Fruit fly (Drosophila melanogaster) whole organism: Measurements from ENCODE around the gene CG10098.
A peak's percentile ranks its signal among the peaks of the same experiment; 100 is the strongest.

Experiments
- CG8478 ChIP-seq: fragments of >200 bp; optimal IDR thresholded peaks from 2 replicates; lab custom pipeline; 2018; ENCODE audit warnings: inconsistent platforms
- Dll ChIP-seq: fragments of >200 bp; optimal IDR thresholded peaks from 2 replicates; lab custom pipeline; 2017
- EcR ChIP-seq, 2 experiments: fragments of >200 bp; optimal IDR thresholded peaks; 2 replicates each; lab custom pipeline; 2017; ENCODE audit warnings: missing biosample characterization in 2 of 2, missing genetic modification characterization in 2 of 2, missing genetic modification reagents in 2 of 2
- pan ChIP-seq: fragments of >200 bp; optimal IDR thresholded peaks from 2 replicates; lab custom pipeline; 2017
- psq ChIP-seq: fragments of >200 bp; optimal IDR thresholded peaks from 2 replicates; lab custom pipeline; 2017
- usp ChIP-seq: fragments of >200 bp; optimal IDR thresholded peaks from 2 replicates; lab custom pipeline; 2017; ENCODE audit warnings: missing biosample characterization, missing genetic modification characterization, mixed read lengths

Gene CG10098

DNA sequence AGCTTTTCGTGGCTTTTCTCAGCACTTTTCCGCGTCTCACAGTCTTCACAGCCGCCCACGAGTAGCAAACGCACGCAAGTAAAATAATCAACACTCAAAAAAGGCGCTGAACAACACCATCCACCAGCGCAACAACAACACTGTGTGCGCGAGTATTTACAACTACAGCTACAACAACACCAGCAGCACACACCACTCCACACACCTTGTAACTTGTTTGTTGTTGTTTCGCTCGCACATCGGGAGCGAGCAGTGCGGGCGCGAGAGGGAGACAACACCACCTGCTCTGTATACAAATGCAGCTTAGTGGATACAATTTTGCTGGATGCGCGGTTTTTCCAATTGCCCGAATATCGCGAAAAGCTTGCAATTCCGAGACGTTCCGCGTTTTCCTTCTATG lies 649 bp upstream of the CG10098 start:
- TF ChIP-seq CG8478 (lab: Kevin White, UChicago) (peak; percentile 85), EcR (GFP tag; optimal IDR thresholded peaks at IDR 0.05; lab: Kevin White, UChicago) (no peak)

DNA sequence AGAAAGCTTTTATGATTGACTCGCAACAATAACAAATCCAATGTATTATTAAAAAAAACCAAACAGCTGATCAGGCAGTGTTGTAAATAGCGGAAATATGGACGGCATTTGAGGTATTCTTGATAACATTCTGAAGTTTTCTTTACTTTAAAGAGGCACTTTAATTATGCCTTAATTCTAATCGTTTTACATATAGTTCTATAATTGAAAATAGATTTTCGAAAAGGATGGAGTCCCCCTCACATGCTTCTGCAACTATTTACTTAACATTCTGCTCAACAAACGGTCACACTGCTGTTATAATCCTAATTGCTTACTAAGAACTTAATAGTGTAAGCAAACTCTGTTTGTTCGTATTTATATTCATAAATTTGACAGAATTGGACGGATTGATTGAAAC lies 3.6 kb downstream of the CG10098 start, which contains the start of gene CG10068:
Gene CG10068, minus strand, starts transcription at position 62 of the 400 bp plus-strand sequence.
- TF ChIP-seq EcR (GFP tag; optimal IDR thresholded peaks at IDR 0.05; lab: Kevin White, UChicago) = no peak
- no peak for TF ChIP-seq Dll (lab: Kevin White, UChicago)
- no peak for TF ChIP-seq pan
- TF ChIP-seq CG8478 (lab: Kevin White, UChicago) = no peak
- no peak for TF ChIP-seq psq (lab: Kevin White, UChicago)
- TF ChIP-seq usp = no peak

DNA sequence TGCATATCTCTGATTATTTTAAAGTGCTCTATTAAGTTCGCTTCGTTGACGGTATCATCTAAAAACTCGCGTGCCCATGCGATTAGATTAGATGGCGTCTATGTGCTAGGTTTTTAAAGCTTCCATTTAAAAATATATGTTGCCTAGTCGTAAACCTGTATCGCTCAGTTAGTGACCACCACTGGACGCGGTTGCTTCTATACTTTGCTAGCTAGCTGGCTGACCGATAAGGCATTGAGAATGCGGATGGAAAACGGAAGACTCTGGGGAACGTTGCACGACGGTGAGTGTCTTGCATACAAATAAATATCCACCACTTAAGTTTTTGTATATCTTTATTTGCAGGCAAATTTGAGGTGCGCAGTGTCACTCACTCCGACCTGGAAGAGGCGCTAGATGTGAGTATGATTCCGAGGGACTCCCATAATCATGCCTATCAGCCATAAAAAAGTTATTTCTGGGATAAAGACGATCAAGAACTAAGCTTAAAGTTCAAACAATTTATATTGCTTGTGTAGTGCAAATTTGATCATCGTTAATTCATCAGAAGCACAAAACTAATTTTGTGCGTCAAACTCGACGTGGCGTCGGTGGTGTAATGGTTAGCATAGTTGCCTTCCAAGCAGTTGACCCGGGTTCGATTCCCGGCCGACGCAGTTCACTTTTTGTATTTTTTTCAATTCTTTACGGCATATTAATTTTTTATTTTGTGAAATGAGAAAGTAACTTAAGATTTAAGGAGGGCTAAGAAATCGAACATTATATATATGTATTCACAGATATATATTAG lies 5.1 kb downstream of the CG10098 start, which contains the start of gene CG31248:
Gene CG31248, plus strand, starts transcription at position 41 of the 790 bp plus-strand sequence.
- TF ChIP-seq psq (lab: Kevin White, UChicago) (no peak), pan (no peak)

dm6 chr3R:7130827-7131226 lies 6.5 kb downstream of the CG10098 start:
- TF ChIP-seq CG8478 (lab: Kevin White, UChicago) (no peak), psq (lab: Kevin White, UChicago) (no peak), EcR (GFP tag; optimal IDR thresholded peaks at IDR 0.05; lab: Kevin White, UChicago) (no peak), usp (no peak), pan (no peak), Dll (lab: Kevin White, UChicago) (no peak)

- TF ChIP-seq psq (lab: Kevin White, UChicago) (no peak), pan (no peak), EcR (GFP tag; optimal IDR thresholded peaks at IDR 0.05; lab: Kevin White, UChicago) (no peak), Dll (lab: Kevin White, UChicago) (no peak), CG8478 (lab: Kevin White, UChicago) (no peak)
Observed at dm6 chr3R:7131260-7131659, 6.9 kb downstream of the CG10098 start, which contains the start of gene CG31493. Gene CG31493, plus strand, starts transcription at chr3R:7131560.

DNA sequence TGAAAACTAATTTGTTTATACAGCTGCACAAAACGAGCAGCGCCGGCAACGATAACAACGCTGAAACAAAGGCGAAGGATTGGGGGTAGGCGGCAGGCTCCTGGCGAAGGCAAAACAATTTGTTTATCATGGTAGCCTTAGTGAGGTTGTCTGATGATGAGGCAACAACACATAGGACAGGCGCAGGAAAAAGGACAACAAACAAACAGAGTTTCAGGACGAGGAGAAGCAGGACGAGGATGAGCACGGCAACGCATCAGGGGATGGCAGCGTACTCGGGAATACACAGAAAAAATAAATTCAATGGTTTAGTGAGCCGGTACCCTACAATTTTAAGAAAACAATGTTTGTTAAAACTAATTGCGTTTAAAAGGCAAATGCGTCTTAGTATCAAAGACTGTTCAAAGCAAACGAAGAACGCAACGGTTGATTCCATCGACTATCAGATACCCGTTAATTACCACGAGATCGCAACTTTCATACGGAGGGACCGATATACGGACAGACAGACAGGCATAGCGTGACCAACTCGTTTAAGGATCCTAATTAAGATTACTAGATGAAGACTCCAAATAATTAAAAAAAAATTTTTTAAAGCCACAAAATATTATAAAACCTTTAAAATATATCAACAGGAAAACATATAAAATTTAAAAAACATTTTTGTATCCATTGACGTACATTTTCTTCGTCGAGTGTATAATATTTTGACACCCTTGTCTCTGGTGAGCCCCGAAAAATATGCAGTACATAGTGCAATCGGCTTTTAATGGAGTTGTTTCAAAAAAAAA lies 10.6 kb downstream of the CG10098 start:
- no peak for TF ChIP-seq CG8478 (lab: Kevin White, UChicago)
- TF ChIP-seq pan = no peak
- no peak for TF ChIP-seq Dll (lab: Kevin White, UChicago)
- no peak for TF ChIP-seq psq (lab: Kevin White, UChicago)
- TF ChIP-seq EcR (GFP tag; optimal IDR thresholded peaks at IDR 0.05; lab: Kevin White, UChicago) = no peak
- no peak for TF ChIP-seq usp

dm6 chr3R:7135881-7136280 lies 11.5 kb downstream of the CG10098 start, which contains the start of gene Fer1:
Gene Fer1, plus strand, starts transcription at chr3R:7136206.
- TF ChIP-seq usp (no peak), CG8478 (lab: Kevin White, UChicago) (no peak), pan (no peak), Dll (lab: Kevin White, UChicago) (no peak), EcR (GFP tag; optimal IDR thresholded peaks at IDR 0.05; lab: Kevin White, UChicago) (no peak), psq (lab: Kevin White, UChicago) (no peak)

- TF ChIP-seq usp (no peak), pan (no peak), EcR (GFP tag; optimal IDR thresholded peaks at IDR 0.05; lab: Kevin White, UChicago) (no peak), CG8478 (lab: Kevin White, UChicago) (no peak), psq (lab: Kevin White, UChicago) (no peak), Dll (lab: Kevin White, UChicago) (no peak)
Observed at dm6 chr3R:7137207-7137606, 12.9 kb downstream of the CG10098 start.

dm6 chr3R:7138058-7138457 lies 13.7 kb downstream of the CG10098 start:
- TF ChIP-seq pan = no peak

- TF ChIP-seq CG8478 (lab: Kevin White, UChicago) (no peak), usp (no peak), Dll (lab: Kevin White, UChicago) (no peak), psq (lab: Kevin White, UChicago) (no peak), pan (no peak), EcR (GFP tag; optimal IDR thresholded peaks at IDR 0.05; lab: Kevin White, UChicago) (no peak)
Observed at dm6 chr3R:7139188-7140038, 15.1 kb downstream of the CG10098 start.

DNA sequence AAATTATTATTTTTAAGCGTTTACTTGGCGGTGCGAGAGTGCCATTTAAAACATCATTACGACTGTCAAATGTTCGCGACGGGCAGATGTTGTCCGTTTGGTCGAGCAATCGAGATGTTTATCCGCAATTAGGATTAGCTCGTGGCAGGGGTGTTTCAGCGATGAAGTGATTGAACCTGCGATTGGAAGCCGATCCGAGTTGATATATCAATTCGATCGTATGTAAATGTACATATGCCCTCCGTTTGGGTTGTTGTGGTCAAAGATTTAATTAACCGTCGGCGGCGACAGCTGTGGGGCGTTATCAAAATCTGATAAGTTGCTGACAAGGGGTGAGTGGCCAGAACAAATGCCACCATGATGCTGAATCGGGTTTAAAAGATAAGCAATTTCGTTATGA lies 18.2 kb downstream of the CG10098 start:
- no peak for TF ChIP-seq Dll (lab: Kevin White, UChicago)
- TF ChIP-seq EcR (GFP tag; optimal IDR thresholded peaks at IDR 0.05; lab: Kevin White, UChicago) = no peak
- no peak for TF ChIP-seq pan
- TF ChIP-seq usp = no peak
- TF ChIP-seq psq (lab: Kevin White, UChicago) = no peak
- TF ChIP-seq CG8478 (lab: Kevin White, UChicago) = no peak
